Worm (Caenorhabditis elegans) whole organism, mixed stage, embryonic: Measurements from ENCODE around the gene hlh-26.

Source experiments
- M03D4.4 ChIP-seq: sonication (generic microtip); optimal IDR thresholded peaks from 2 replicates; lab custom pipeline; 2017; ENCODE audit warnings: mild to moderate bottlenecking, missing genetic modification characterization, missing compliant biosample characterization
- ceh-39 ChIP-seq: fragments of 150-350 bp; optimal IDR thresholded peaks from 2 replicates; lab custom pipeline; 2014; ENCODE audit warnings: missing biosample characterization, missing genetic modification characterization
- ceh-43 ChIP-seq: fragments of 200-800 bp; sonication (Bioruptor generic); optimal IDR thresholded peaks from 2 replicates; lab custom pipeline; 2018; ENCODE audit warnings: mild to moderate bottlenecking, missing genetic modification characterization, moderate library complexity, missing compliant biosample characterization
- ceh-83 ChIP-seq: fragments of 200-800 bp; sonication (Bioruptor generic); optimal IDR thresholded peaks from 2 replicates; lab custom pipeline; 2018; ENCODE audit warnings: mild to moderate bottlenecking, missing genetic modification characterization, missing compliant biosample characterization
- ces-1 ChIP-seq: fragments of 150-350 bp; optimal IDR thresholded peaks from 2 replicates; lab custom pipeline; 2014; ENCODE audit warnings: missing biosample characterization, missing genetic modification reagents, missing genetic modification characterization
- cnd-1 ChIP-seq: fragments of 200-800 bp; sonication (Bioruptor generic); optimal IDR thresholded peaks from 2 replicates; lab custom pipeline; 2018; ENCODE audit warnings: mild to moderate bottlenecking, missing genetic modification characterization, missing compliant biosample characterization
- drap-1 ChIP-seq: fragments of 200-800 bp; sonication (Bioruptor generic); optimal IDR thresholded peaks from 3 replicates; lab custom pipeline; 2018; ENCODE audit warnings: mild to moderate bottlenecking, missing genetic modification characterization, missing compliant biosample characterization
- elt-1 ChIP-seq: sonication (generic microtip); optimal IDR thresholded peaks from 2 replicates; lab custom pipeline; 2017; ENCODE audit warnings: missing genetic modification characterization, mild to moderate bottlenecking, missing compliant biosample characterization, antibody characterized with exemption, moderate library complexity, borderline replicate concordance; ENCODE audit not compliant: insufficient read depth
- flh-1 ChIP-seq: fragments of 200-800 bp; sonication (Bioruptor generic); optimal IDR thresholded peaks from 2 replicates; lab custom pipeline; 2018; ENCODE audit warnings: mild to moderate bottlenecking, missing genetic modification characterization, moderate library complexity, missing compliant biosample characterization
- ham-2 ChIP-seq: fragments of 200-800 bp; sonication (Bioruptor generic); optimal IDR thresholded peaks from 2 replicates; lab custom pipeline; 2018; ENCODE audit warnings: mild to moderate bottlenecking, missing genetic modification characterization, missing compliant biosample characterization
- hlh-1 ChIP-seq: fragments of 150-350 bp; optimal IDR thresholded peaks from 2 replicates; lab custom pipeline; 2014; ENCODE audit warnings: missing biosample characterization, missing genetic modification reagents, missing genetic modification characterization
- lin-13 ChIP-seq: fragments of 150-350 bp; optimal IDR thresholded peaks from 2 replicates; lab custom pipeline; 2014; ENCODE audit warnings: missing biosample characterization, missing genetic modification characterization
- lsy-2 ChIP-seq: fragments of 150-350 bp; optimal IDR thresholded peaks from 2 replicates; lab custom pipeline; 2014; ENCODE audit warnings: missing biosample characterization, missing genetic modification characterization
- mep-1 ChIP-seq: fragments of 150-350 bp; optimal IDR thresholded peaks from 2 replicates; lab custom pipeline; 2017; ENCODE audit warnings: missing biosample characterization, missing genetic modification reagents, missing genetic modification characterization, inconsistent platforms
- mls-2 ChIP-seq: sonication (generic microtip); optimal IDR thresholded peaks from 2 replicates; lab custom pipeline; 2016; ENCODE audit warnings: mild to moderate bottlenecking, missing genetic modification characterization, moderate library complexity, missing compliant biosample characterization
- nhr-12 ChIP-seq: fragments of 150-350 bp; optimal IDR thresholded peaks from 2 replicates; lab custom pipeline; 2014; ENCODE audit warnings: missing biosample characterization, missing genetic modification characterization
- nhr-237 ChIP-seq: fragments of 150-350 bp; optimal IDR thresholded peaks from 2 replicates; lab custom pipeline; 2014; ENCODE audit warnings: missing biosample characterization, missing genetic modification characterization
- nhr-28 ChIP-seq: fragments of 150-350 bp; optimal IDR thresholded peaks from 2 replicates; lab custom pipeline; 2014; ENCODE audit warnings: missing biosample characterization, missing genetic modification characterization
- nhr-76 ChIP-seq: sonication (generic microtip); optimal IDR thresholded peaks from 2 replicates; lab custom pipeline; 2017; ENCODE audit warnings: missing biosample characterization, missing genetic modification characterization
- pha-4 ChIP-seq: fragments of 150-350 bp; optimal IDR thresholded peaks from 2 replicates; lab custom pipeline; 2018; ENCODE audit warnings: missing biosample characterization, missing genetic modification reagents, missing genetic modification characterization
- sem-2 ChIP-seq: fragments of 200-800 bp; sonication (Bioruptor generic); optimal IDR thresholded peaks from 2 replicates; lab custom pipeline; 2018; ENCODE audit warnings: mild to moderate bottlenecking, missing genetic modification characterization, missing compliant biosample characterization
- snpc-4 ChIP-seq: fragments of 150-350 bp; optimal IDR thresholded peaks from 2 replicates; lab custom pipeline; 2014; ENCODE audit warnings: missing biosample characterization, missing genetic modification characterization
- sptf-1 ChIP-seq: sonication (generic microtip); optimal IDR thresholded peaks from 2 replicates; lab custom pipeline; 2017; ENCODE audit warnings: mild to moderate bottlenecking, missing genetic modification characterization, moderate library complexity, missing compliant biosample characterization
- unc-120 ChIP-seq: sonication (generic microtip); optimal IDR thresholded peaks from 2 replicates; lab custom pipeline; 2017; ENCODE audit warnings: missing genetic modification characterization, missing compliant biosample characterization; ENCODE audit not compliant: poor library complexity, severe bottlenecking
- unc-39 ChIP-seq: fragments of 150-350 bp; optimal IDR thresholded peaks from 2 replicates; lab custom pipeline; 2014; ENCODE audit warnings: missing biosample characterization, missing genetic modification characterization
- ztf-11 ChIP-seq: fragments of 150-350 bp; optimal IDR thresholded peaks from 2 replicates; lab custom pipeline; 2014; ENCODE audit warnings: missing biosample characterization, missing genetic modification characterization

The hlh-26 gene

DNA sequence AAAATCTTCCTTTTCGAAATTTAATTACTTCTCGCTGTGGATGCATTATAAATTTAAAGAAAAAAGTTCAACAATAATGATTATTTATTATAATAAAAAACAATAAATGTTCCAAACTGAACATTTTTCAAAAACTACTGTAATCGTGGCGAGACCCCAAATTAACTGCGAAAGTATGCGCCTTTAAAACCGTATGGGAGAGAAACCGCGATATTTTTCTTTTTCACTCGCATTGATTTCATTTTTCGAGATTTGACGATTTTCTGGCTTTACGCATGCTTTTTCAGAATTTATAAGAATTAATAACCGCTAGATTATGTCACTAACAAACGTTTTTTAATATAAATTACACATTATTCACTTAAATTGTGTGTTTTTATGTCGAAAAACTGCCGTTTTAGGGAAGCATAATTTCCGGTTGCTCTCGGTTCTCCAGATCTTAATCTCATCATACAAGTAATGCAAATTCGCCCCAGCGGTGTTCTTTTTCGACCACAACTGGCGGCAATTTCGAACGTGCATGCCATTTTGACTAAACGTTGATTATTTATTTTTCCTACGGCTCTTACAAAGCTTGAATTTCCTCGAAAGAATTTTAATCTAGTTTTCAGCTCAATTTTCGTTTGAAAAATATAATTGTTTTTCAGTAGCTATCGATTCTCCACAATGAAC, 32.4 kb downstream of the hlh-26 start, which contains the start of gene F12A10.8:
Gene F12A10.8 (minus strand): TSS at position 79 of the 672 bp plus-strand sequence.
- no peak for TF ChIP-seq lsy-2
- no peak for TF ChIP-seq cnd-1 (tag; lab: Kevin White, UChicago)
- TF ChIP-seq elt-1 (tag; lab: Kevin White, UChicago): peak; percentile 52
- TF ChIP-seq ces-1 (GFP tag; lab: Kevin White, UChicago): peak; percentile 89
- no peak for TF ChIP-seq drap-1 (GFP tag; lab: Kevin White, UChicago)

DNA sequence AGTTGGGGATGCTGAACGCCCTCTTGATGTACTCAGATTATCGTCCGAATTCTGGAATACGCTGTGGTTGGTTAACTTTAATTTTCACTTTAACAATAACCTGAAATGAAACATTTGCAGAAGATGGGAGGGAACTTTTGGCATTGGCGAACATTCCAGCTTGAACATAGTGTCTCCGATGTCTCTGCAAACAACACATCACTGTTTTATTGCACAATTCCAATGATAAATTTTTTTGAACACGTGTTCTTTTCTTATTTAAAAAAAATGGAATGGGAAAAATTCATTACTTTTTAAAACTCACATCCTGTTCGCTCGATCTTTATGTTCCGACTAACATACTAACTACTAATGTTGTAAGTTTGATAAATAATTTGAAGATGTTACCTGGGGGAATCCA, 33.1 kb downstream of the hlh-26 start, which contains the start of gene fzy-1:
Gene fzy-1 (plus strand): TSS at position 301 of the 400 bp plus-strand sequence.
- TF ChIP-seq nhr-28 (tag; lab: Kevin White, UChicago): no peak
- TF ChIP-seq ham-2 (GFP tag; lab: Kevin White, UChicago): no peak
- no peak for TF ChIP-seq cnd-1 (tag; lab: Kevin White, UChicago)
- no peak for TF ChIP-seq mep-1

- TF ChIP-seq nhr-28 (tag; lab: Kevin White, UChicago) (no peak), mls-2 (no peak), cnd-1 (tag; lab: Kevin White, UChicago) (no peak), ceh-39 (tag; lab: Kevin White, UChicago) (no peak), lin-13 (tag; lab: Kevin White, UChicago) (no peak), lsy-2 (no peak), hlh-1 (tag; lab: Kevin White, UChicago) (no peak), unc-39 (tag; lab: Kevin White, UChicago) (no peak), elt-1 (tag; lab: Kevin White, UChicago) (no peak), M03D4.4 (tag; lab: Kevin White, UChicago) (no peak), ham-2 (GFP tag; lab: Kevin White, UChicago) (no peak)
Observed at ce11 chrII:5498156-5498739, 35.3 kb downstream of the hlh-26 start, which contains the start of the genes suex-1 and F12A10.9. suex-1 (minus strand) TSS chrII:5498256. F12A10.9 (plus strand) TSS chrII:5498689.

ce11 chrII:5497541-5497940, 36.0 kb downstream of the hlh-26 start:
- no peak for TF ChIP-seq elt-1 (tag; lab: Kevin White, UChicago)
- no peak for TF ChIP-seq mep-1
- TF ChIP-seq ceh-43 (GFP tag; lab: Kevin White, UChicago): no peak
- no peak for TF ChIP-seq nhr-12 (tag; lab: Kevin White, UChicago)
- no peak for TF ChIP-seq lin-13 (tag; lab: Kevin White, UChicago)
- TF ChIP-seq snpc-4: no peak
- no peak for TF ChIP-seq nhr-28 (tag; lab: Kevin White, UChicago)
- no peak for TF ChIP-seq unc-120 (tag; lab: Kevin White, UChicago)
- no peak for TF ChIP-seq sptf-1 (tag; lab: Kevin White, UChicago)
- no peak for TF ChIP-seq nhr-76
- TF ChIP-seq M03D4.4 (tag; lab: Kevin White, UChicago): no peak
- TF ChIP-seq ztf-11 (tag; lab: Kevin White, UChicago): no peak
- TF ChIP-seq lsy-2: no peak
- TF ChIP-seq mls-2: no peak
- no peak for TF ChIP-seq sem-2 (GFP tag; lab: Kevin White, UChicago)
- TF ChIP-seq ceh-39 (tag; lab: Kevin White, UChicago): no peak
- TF ChIP-seq ceh-83 (GFP tag; lab: Kevin White, UChicago): no peak

DNA sequence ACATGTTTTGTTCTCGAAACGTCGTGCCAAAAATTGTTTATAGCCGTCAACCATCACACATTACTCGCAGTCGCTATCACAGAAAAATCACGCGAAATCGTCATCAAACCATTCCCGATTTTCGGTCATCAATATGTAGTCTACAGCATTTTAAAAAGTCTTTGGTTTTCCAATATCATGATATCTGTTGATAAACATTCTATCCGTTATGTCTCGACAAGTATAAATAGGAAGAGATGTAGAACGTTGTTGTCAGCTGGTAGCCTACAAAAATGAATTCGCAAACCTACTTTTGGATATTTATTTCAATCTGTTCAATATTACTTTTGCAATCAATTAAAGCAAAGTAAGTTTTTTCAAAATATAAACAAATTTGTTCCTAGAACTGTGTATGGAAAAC, 37.2 kb downstream of the hlh-26 start, which contains the start of gene F12A10.1:
Gene F12A10.1 (plus strand): TSS at position 166 of the 400 bp plus-strand sequence.
- no peak for TF ChIP-seq drap-1 (GFP tag; lab: Kevin White, UChicago)
- TF ChIP-seq mls-2: no peak
- TF ChIP-seq flh-1 (GFP tag; lab: Kevin White, UChicago): no peak
- no peak for TF ChIP-seq pha-4

ce11 chrII:5494405-5494804, 39.1 kb downstream of the hlh-26 start, which contains the start of gene F12A10.6:
F12A10.6 (minus strand) TSS chrII:5494505.
- TF ChIP-seq ztf-11 (tag; lab: Kevin White, UChicago) (no peak), M03D4.4 (tag; lab: Kevin White, UChicago) (no peak), unc-120 (tag; lab: Kevin White, UChicago) (no peak), nhr-237 (tag; lab: Kevin White, UChicago) (no peak), cnd-1 (tag; lab: Kevin White, UChicago) (no peak)
- TF ChIP-seq, all 35 proteins: peak for 0
